Fruit fly (Drosophila melanogaster) whole organism, embryonic: ENCODE results near the gene CG10663.

Experiments
- CG32772 ChIP-seq: fragments of 200-800 bp; sonication (Bioruptor generic); IDR thresholded peaks from 2 replicates; pipeline ENCODE4 v1.3.6; 2022; ENCODE audit warnings: missing biosample characterization, missing genetic modification characterization
- NC2α ChIP-seq: fragments of 200-800 bp; sonication (Bioruptor generic); optimal IDR thresholded peaks from 2 replicates; lab custom pipeline; 2016; ENCODE audit warnings: missing biosample characterization, missing genetic modification characterization
- Nf-YB ChIP-seq: fragments of 200-800 bp; sonication (Bioruptor generic); optimal IDR thresholded peaks from 3 replicates; lab custom pipeline; 2019; ENCODE audit warnings: missing biosample characterization, mild to moderate bottlenecking, missing genetic modification characterization, moderate library complexity
- Nf-YC ChIP-seq: fragments of 200-800 bp; optimal IDR thresholded peaks from 3 replicates; lab custom pipeline; 2019; ENCODE audit warnings: missing biosample characterization, mild to moderate bottlenecking, missing genetic modification characterization, moderate library complexity
- YL-1 ChIP-seq: fragments of 200-800 bp; sonication (Bioruptor generic); optimal IDR thresholded peaks from 3 replicates; lab custom pipeline; 2017; ENCODE audit warnings: missing biosample characterization, mild to moderate bottlenecking, missing genetic modification characterization
- bcd ChIP-seq: fragments of 200-800 bp; sonication (Bioruptor generic); optimal IDR thresholded peaks from 2 replicates; lab custom pipeline; 2017; ENCODE audit warnings: missing biosample characterization, mild to moderate bottlenecking, missing genetic modification characterization
- cg ChIP-seq: fragments of 200-800 bp; sonication (Bioruptor generic); optimal IDR thresholded peaks from 3 replicates; lab custom pipeline; 2019; ENCODE audit warnings: missing biosample characterization, mild to moderate bottlenecking, missing genetic modification characterization, moderate library complexity
- chinmo ChIP-seq: fragments of 200-800 bp; sonication (Bioruptor generic); IDR thresholded peaks from 4 replicates; pipeline ENCODE4 v1.3.6; 2022; ENCODE audit warnings: missing biosample characterization, missing genetic modification characterization; ENCODE audit not compliant: partially characterized antibody
- ci ChIP-seq: fragments of 200-800 bp; sonication (Bioruptor generic); IDR thresholded peaks from 3 replicates; pipeline ENCODE4 v1.3.6; 2022; ENCODE audit warnings: missing biosample characterization, missing genetic modification characterization
- da ChIP-seq: fragments of 200-800 bp; sonication (Bioruptor generic); optimal IDR thresholded peaks from 2 replicates; lab custom pipeline; 2016; ENCODE audit warnings: missing biosample characterization, missing genetic modification characterization
- ewg ChIP-seq: fragments of 200-800 bp; sonication (Bioruptor generic); optimal IDR thresholded peaks from 3 replicates; lab custom pipeline; 2017; ENCODE audit warnings: mild to moderate bottlenecking, missing biosample characterization, missing genetic modification reagents, missing genetic modification characterization
- gce ChIP-seq: fragments of 200-800 bp; sonication (Bioruptor generic); IDR thresholded peaks from 3 replicates; pipeline ENCODE4 v1.3.6; 2022; ENCODE audit warnings: missing biosample characterization, missing genetic modification characterization
- insv ChIP-seq, 2 experiments: fragments of 200-800 bp; sonication (Bioruptor generic); optimal IDR thresholded peaks; 3 replicates each; lab custom pipeline; 2016 to 2018; ENCODE audit warnings: missing biosample characterization in 2 of 2, missing genetic modification characterization in 2 of 2
- nom ChIP-seq: fragments of 200-800 bp; sonication (Bioruptor generic); optimal IDR thresholded peaks from 2 replicates; lab custom pipeline; 2017; ENCODE audit warnings: missing biosample characterization, missing genetic modification characterization, mild to moderate bottlenecking, moderate library complexity, missing genetic modification reagents
- pfk ChIP-seq: fragments of 200-800 bp; sonication (Bioruptor generic); optimal IDR thresholded peaks from 2 replicates; lab custom pipeline; 2018; ENCODE audit warnings: missing biosample characterization, mild to moderate bottlenecking, missing genetic modification characterization, moderate library complexity
- sqz ChIP-seq: fragments of 200-800 bp; sonication (Bioruptor generic); optimal IDR thresholded peaks from 3 replicates; lab custom pipeline; 2018; ENCODE audit warnings: missing biosample characterization, mild to moderate bottlenecking, missing genetic modification characterization
- z ChIP-seq: fragments of 200-800 bp; sonication (Bioruptor generic); IDR thresholded peaks from 3 replicates; pipeline ENCODE4 v1.3.6; 2022; ENCODE audit warnings: missing biosample characterization, missing genetic modification characterization

Gene CG10663

dm6 chr3L:12432392-12433012, 52.3 kb downstream of the CG10663 start, which contains the start of gene toe:
Gene toe (minus strand): TSS chr3L:12432668.
- TF ChIP-seq pfk (GFP tag; lab: Kevin White, UChicago) (no peak), nom (GFP tag; lab: Kevin White, UChicago) (no peak), ci (GFP tag; lab: Robert Waterston, UW) (0 out of 3 replicates have a peak, but pooled peaks have one; percentile 5), bcd (GFP tag; lab: Kevin White, UChicago) (no peak), chinmo (GFP tag; lab: Robert Waterston, UW) (0 out of 4 replicates have a peak, but pooled peaks have one; percentile 35), ewg (GFP tag; lab: Kevin White, UChicago) (no peak), gce (GFP tag; lab: Robert Waterston, UW) (0 out of 3 replicates have a peak, but pooled peaks have one; percentile 32), insv (GFP tag; optimal IDR thresholded peaks at IDR 0.05; lab: Kevin White, UChicago) (no peak), da (no peak), YL-1 (GFP tag; lab: Kevin White, UChicago) (no peak), Nf-YB (peak; percentile 85), NC2α (GFP tag; lab: Kevin White, UChicago) (no peak), z (peak; percentile 96), sqz (GFP tag; lab: Kevin White, UChicago) (peak; percentile 75), cg (GFP tag; lab: Kevin White, UChicago) (peak; percentile 80), Nf-YC (tag; lab: Kevin White, UChicago) (peak; percentile 53), CG32772 (GFP tag; lab: Robert Waterston, UW) (0 out of 2 replicates have a peak, but pooled peaks have one; percentile 10)
